Worm (Caenorhabditis elegans) whole organism, midembryonic: Measurements from ENCODE around the gene ZC477.3.

Source experiments
- klf-2 ChIP-seq: fragments of 200-800 bp; sonication (Bioruptor generic); conservative IDR thresholded peaks from 2 replicates; pipeline ENCODE4 v1.3.6; 2022; ENCODE audit warnings: missing genetic modification reagents, missing genetic modification characterization, missing compliant biosample characterization
- ztf-23 ChIP-seq: fragments of 200-800 bp; sonication (Bioruptor generic); IDR thresholded peaks from 2 replicates; pipeline ENCODE4 v1.3.6; 2022; ENCODE audit warnings: missing genetic modification reagents, missing genetic modification characterization, missing compliant biosample characterization

DNA sequence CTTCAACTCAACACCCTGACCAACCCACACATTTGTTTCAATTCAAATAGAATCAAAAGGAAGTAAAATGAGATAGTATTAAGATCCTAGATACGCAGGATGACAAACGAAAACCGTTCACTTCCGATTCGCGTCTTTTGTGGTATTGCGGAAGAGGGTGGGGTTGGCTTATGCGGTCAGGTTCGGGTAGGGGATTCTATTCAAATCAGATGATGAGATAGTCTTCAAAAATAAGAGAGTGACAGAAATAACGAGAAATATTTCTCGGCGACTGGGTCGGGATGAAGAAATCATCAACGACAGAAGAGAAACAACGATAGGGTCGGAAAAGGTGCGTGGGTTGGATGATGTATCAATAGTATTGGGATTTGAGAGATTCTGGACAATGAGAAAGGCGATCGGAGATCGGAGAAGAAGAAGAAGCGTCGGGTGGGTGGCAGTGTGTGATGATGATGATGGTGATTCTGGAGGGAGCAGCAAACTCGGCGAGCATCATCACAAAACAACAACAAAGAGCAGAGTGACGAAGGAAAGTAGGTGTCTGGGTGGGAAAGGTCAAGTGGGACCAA lies 7.8 kb upstream of the ZC477.3 start:
- TF ChIP-seq ztf-23 (GFP tag; lab: Robert Waterston, UW) (no peak), klf-2 (GFP tag; lab: Robert Waterston, UW) (no peak)
